Worm (Caenorhabditis elegans) whole organism, L2 larva: ENCODE data around the gene C37C3.10.

ENCODE experiments used
- ceh-82 ChIP-seq: fragments of 150-350 bp; optimal IDR thresholded peaks from 2 replicates; lab custom pipeline; 2014; ENCODE audit warnings: missing biosample characterization, missing genetic modification characterization
- skn-1 ChIP-seq: sonication (generic microtip); optimal IDR thresholded peaks from 2 replicates; lab custom pipeline; 2017; ENCODE audit warnings: missing biosample characterization, missing genetic modification characterization
- sma-9 ChIP-seq, 2 experiments: fragments of 150-350 bp in 1 of 2; sonication (generic microtip) in 1 of 2; optimal IDR thresholded peaks; 2 replicates each; lab custom pipeline; 2014 to 2016; ENCODE audit warnings: missing genetic modification characterization in 2 of 2, mild to moderate bottlenecking in 1 of 2, missing biosample characterization in 1 of 2, missing compliant biosample characterization in 1 of 2, missing genetic modification reagents in 1 of 2, moderate library complexity in 1 of 2

ce11 chrV:7826362-7826761 is 36.5 kb downstream of the C37C3.10 start:
- no peak for TF ChIP-seq skn-1 (tag; lab: Kevin White, UChicago)
- TF ChIP-seq sma-9 (GFP tag; optimal IDR thresholded peaks at IDR 0.05; lab: Kevin White, UChicago): no peak
- no peak for TF ChIP-seq sma-9 (tag; optimal IDR thresholded peaks at IDR 0.05; lab: Kevin White, UChicago)
- no peak for TF ChIP-seq ceh-82 (tag; lab: Kevin White, UChicago)
